Worm (Caenorhabditis elegans) whole organism, midembryonic: ENCODE measurements around the gene nhr-163.

Experiments
- T22C8.4 ChIP-seq: fragments of 200-800 bp; sonication (Bioruptor generic); IDR thresholded peaks from 2 replicates; pipeline ENCODE4 v1.3.6; 2022; ENCODE audit warnings: missing genetic modification characterization, missing compliant biosample characterization
- cog-1 ChIP-seq: sonication (generic microtip); optimal IDR thresholded peaks from 2 replicates; lab custom pipeline; 2016; ENCODE audit warnings: missing genetic modification characterization, missing compliant biosample characterization
- flt-1 ChIP-seq: fragments of 200-800 bp; sonication (Bioruptor generic); IDR thresholded peaks from 2 replicates; pipeline ENCODE4 v1.3.6; 2022; ENCODE audit warnings: missing genetic modification characterization, missing compliant biosample characterization
- klf-2 ChIP-seq: fragments of 200-800 bp; sonication (Bioruptor generic); conservative IDR thresholded peaks from 2 replicates; pipeline ENCODE4 v1.3.6; 2022; ENCODE audit warnings: missing genetic modification reagents, missing genetic modification characterization, missing compliant biosample characterization
- med-1 ChIP-seq: sonication (generic microtip); optimal IDR thresholded peaks from 2 replicates; lab custom pipeline; 2017; ENCODE audit warnings: missing genetic modification characterization, mild to moderate bottlenecking, missing compliant biosample characterization, antibody characterized with exemption, missing genetic modification reagents; ENCODE audit not compliant: insufficient read depth
- ref-1 ChIP-seq: fragments of 200-800 bp; sonication (Bioruptor generic); conservative IDR thresholded peaks from 2 replicates; pipeline ENCODE4 v1.3.6; 2022; ENCODE audit warnings: missing genetic modification reagents, missing genetic modification characterization, missing compliant biosample characterization
- tab-1 ChIP-seq: fragments of 200-800 bp; sonication (Bioruptor generic); IDR thresholded peaks from 2 replicates; pipeline ENCODE4 v1.3.6; 2022; ENCODE audit warnings: missing genetic modification characterization, missing compliant biosample characterization
- ztf-23 ChIP-seq: fragments of 200-800 bp; sonication (Bioruptor generic); IDR thresholded peaks from 2 replicates; pipeline ENCODE4 v1.3.6; 2022; ENCODE audit warnings: missing genetic modification reagents, missing genetic modification characterization, missing compliant biosample characterization
- ztf-29 ChIP-seq: fragments of 200-800 bp; sonication (Bioruptor generic); IDR thresholded peaks from 2 replicates; pipeline ENCODE4 v1.3.6; 2022; ENCODE audit warnings: missing genetic modification reagents, missing genetic modification characterization, missing compliant biosample characterization

Gene nhr-163

ce11 chrV:6948225-6948624, 37.6 kb downstream of the nhr-163 start, which contains the start of gene Y57E12B.1:
Y57E12B.1 (plus strand) TSS chrV:6948525.
- no peak for TF ChIP-seq ztf-23 (GFP tag; lab: Robert Waterston, UW)
- TF ChIP-seq ref-1 (GFP tag; lab: Robert Waterston, UW) = no peak
- no peak for TF ChIP-seq flt-1 (GFP tag; lab: Robert Waterston, UW)
- no peak for TF ChIP-seq klf-2 (GFP tag; lab: Robert Waterston, UW)
- no peak for TF ChIP-seq cog-1 (tag; lab: Kevin White, UChicago)
- no peak for TF ChIP-seq tab-1 (GFP tag; lab: Robert Waterston, UW)
- TF ChIP-seq T22C8.4 (GFP tag; lab: Robert Waterston, UW) = no peak

- TF ChIP-seq med-1 (GFP tag; lab: Kevin White, UChicago) (no peak), tab-1 (GFP tag; lab: Robert Waterston, UW) (no peak)
These were observed 38.4 kb downstream of the nhr-163 start, which contains the start of gene Y57E12B.4 for ce11 chrV:6947442-6947841. Y57E12B.4 (minus strand) TSS chrV:6947542.

ce11 chrV:6935878-6936277, 50.0 kb downstream of the nhr-163 start, which contains the start of gene Y57E12B.10:
Y57E12B.10 (minus strand) TSS chrV:6935978.
- TF ChIP-seq ref-1 (GFP tag; lab: Robert Waterston, UW) (no peak), klf-2 (GFP tag; lab: Robert Waterston, UW) (no peak), med-1 (GFP tag; lab: Kevin White, UChicago) (no peak), cog-1 (tag; lab: Kevin White, UChicago) (no peak), ztf-23 (GFP tag; lab: Robert Waterston, UW) (no peak), tab-1 (GFP tag; lab: Robert Waterston, UW) (no peak), flt-1 (GFP tag; lab: Robert Waterston, UW) (no peak), T22C8.4 (GFP tag; lab: Robert Waterston, UW) (no peak), ztf-29 (GFP tag; lab: Robert Waterston, UW) (no peak)

- TF ChIP-seq ztf-23 (GFP tag; lab: Robert Waterston, UW) = no peak
- TF ChIP-seq med-1 (GFP tag; lab: Kevin White, UChicago) = no peak
- no peak for TF ChIP-seq tab-1 (GFP tag; lab: Robert Waterston, UW)
- no peak for TF ChIP-seq T22C8.4 (GFP tag; lab: Robert Waterston, UW)
- TF ChIP-seq cog-1 (tag; lab: Kevin White, UChicago) = no peak
- no peak for TF ChIP-seq ztf-29 (GFP tag; lab: Robert Waterston, UW)
- TF ChIP-seq ref-1 (GFP tag; lab: Robert Waterston, UW) = no peak
- no peak for TF ChIP-seq flt-1 (GFP tag; lab: Robert Waterston, UW)
- no peak for TF ChIP-seq klf-2 (GFP tag; lab: Robert Waterston, UW)
These were observed 51.6 kb downstream of the nhr-163 start, which contains the start of gene lipl-6 for ce11 chrV:6934212-6934611. lipl-6 (minus strand) TSS chrV:6934312.
